Worm (Caenorhabditis elegans) whole organism, L1 larva: ENCODE results near the gene H03E18.1.

Source experiments
- C04F5.9 ChIP-seq: sonication (generic microtip); optimal IDR thresholded peaks from 2 replicates; lab custom pipeline; 2016; ENCODE audit warnings: missing genetic modification characterization, missing compliant biosample characterization
- aha-1 ChIP-seq: fragments of 150-350 bp; optimal IDR thresholded peaks from 2 replicates; lab custom pipeline; 2014; ENCODE audit warnings: missing biosample characterization, missing genetic modification characterization
- alr-1 ChIP-seq: fragments of 200-800 bp; sonication (Bioruptor generic); optimal IDR thresholded peaks from 2 replicates; lab custom pipeline; 2018; ENCODE audit warnings: borderline replicate concordance, mild to moderate bottlenecking, missing genetic modification characterization, missing compliant biosample characterization
- aly-2 ChIP-seq: fragments of 150-350 bp; optimal IDR thresholded peaks from 2 replicates; lab custom pipeline; 2014; ENCODE audit warnings: missing biosample characterization, missing genetic modification characterization
- ceh-88 ChIP-seq: fragments of 200-800 bp; sonication (Bioruptor generic); IDR thresholded peaks from 2 replicates; pipeline ENCODE4 v1.3.6; 2022; ENCODE audit warnings: missing genetic modification characterization, missing compliant biosample characterization
- dpl-1 ChIP-seq, 3 experiments: fragments of 150-350 bp in 2 of 3; sonication (generic microtip) in 1 of 3; optimal IDR thresholded peaks; 2 replicates each; lab custom pipeline; 2014 to 2017; ENCODE audit warnings: missing biosample characterization in 3 of 3, missing genetic modification characterization in 3 of 3, missing genetic modification reagents in 3 of 3
- dsc-1 ChIP-seq: sonication (generic microtip); optimal IDR thresholded peaks from 2 replicates; lab custom pipeline; 2016; ENCODE audit warnings: mild to moderate bottlenecking, missing genetic modification characterization, missing compliant biosample characterization
- efl-1 ChIP-seq, 4 experiments: fragments of 150-350 bp; optimal IDR thresholded peaks in 3 of 4; peaks in 1 of 4; 1 replicate in 1 of 4; 2 replicates in 3 of 4; lab custom pipeline; 2014; ENCODE audit warnings: missing biosample characterization in 2 of 4, missing genetic modification characterization in 2 of 4, missing genetic modification reagents in 2 of 4
- efl-3 ChIP-seq: fragments of 200-800 bp; sonication (Bioruptor generic); optimal IDR thresholded peaks from 2 replicates; lab custom pipeline; 2018; ENCODE audit warnings: mild to moderate bottlenecking, missing genetic modification characterization, missing compliant biosample characterization
- egl-13 ChIP-seq: sonication (generic microtip); optimal IDR thresholded peaks from 2 replicates; lab custom pipeline; 2016; ENCODE audit warnings: missing genotype, missing genetic modification reagents, missing genetic modification characterization, missing compliant biosample characterization
- egl-27 ChIP-seq, 2 experiments: fragments of 150-350 bp in 1 of 2; sonication (generic microtip); optimal IDR thresholded peaks; 3 replicates each; lab custom pipeline; 2017 to 2018; ENCODE audit warnings: missing biosample characterization in 2 of 2, missing genetic modification characterization in 2 of 2, missing genetic modification reagents in 2 of 2
- elt-2 ChIP-seq: sonication (generic microtip); optimal IDR thresholded peaks from 2 replicates; lab custom pipeline; 2016; ENCODE audit warnings: missing genetic modification characterization, mild to moderate bottlenecking, inconsistent platforms, missing compliant biosample characterization, missing genetic modification reagents
- fkh-10 ChIP-seq: sonication (generic microtip); optimal IDR thresholded peaks from 2 replicates; lab custom pipeline; 2017; ENCODE audit warnings: missing biosample characterization, missing genetic modification reagents, missing genetic modification characterization
- fkh-8 ChIP-seq: sonication (generic microtip); optimal IDR thresholded peaks from 2 replicates; lab custom pipeline; 2016; ENCODE audit warnings: mild to moderate bottlenecking, missing genetic modification characterization, missing compliant biosample characterization
- hlh-17 ChIP-seq: fragments of 200-800 bp; sonication (Bioruptor generic); optimal IDR thresholded peaks from 2 replicates; lab custom pipeline; 2018; ENCODE audit warnings: missing genetic modification characterization, mild to moderate bottlenecking, missing compliant biosample characterization, moderate library complexity, borderline replicate concordance
- hlh-4 ChIP-seq: sonication (generic microtip); optimal IDR thresholded peaks from 2 replicates; lab custom pipeline; 2016; ENCODE audit warnings: mild to moderate bottlenecking, missing genetic modification characterization, missing compliant biosample characterization
- isw-1 ChIP-seq: fragments of 200-800 bp; sonication (Bioruptor generic); IDR thresholded peaks from 2 replicates; pipeline ENCODE4 v1.3.6; 2022; ENCODE audit warnings: missing genetic modification characterization, missing compliant biosample characterization
- lin-13 ChIP-seq: fragments of 150-350 bp; optimal IDR thresholded peaks from 2 replicates; lab custom pipeline; 2014; ENCODE audit warnings: missing biosample characterization, missing genetic modification reagents, missing genetic modification characterization
- lin-14 ChIP-seq: fragments of 200-800 bp; sonication (Bioruptor generic); optimal IDR thresholded peaks from 2 replicates; lab custom pipeline; 2018; ENCODE audit warnings: mild to moderate bottlenecking, missing genetic modification characterization, moderate library complexity, missing compliant biosample characterization
- lir-3 ChIP-seq: sonication (generic microtip); optimal IDR thresholded peaks from 2 replicates; lab custom pipeline; 2016; ENCODE audit warnings: mild to moderate bottlenecking, missing genetic modification characterization, moderate library complexity, missing compliant biosample characterization; ENCODE audit not compliant: poor library complexity
- mab-9 ChIP-seq: fragments of 200-800 bp; sonication (Bioruptor generic); IDR thresholded peaks from 2 replicates; pipeline ENCODE4 v1.3.6; 2022; ENCODE audit warnings: missing genetic modification reagents, missing genetic modification characterization, missing compliant biosample characterization
- mep-1 ChIP-seq: fragments of 150-350 bp; optimal IDR thresholded peaks from 2 replicates; lab custom pipeline; 2014; ENCODE audit warnings: missing biosample characterization, missing genetic modification characterization
- nhr-11 ChIP-seq: fragments of 150-350 bp; optimal IDR thresholded peaks from 2 replicates; lab custom pipeline; 2014; ENCODE audit warnings: missing biosample characterization, missing genetic modification characterization
- nhr-20 ChIP-seq: sonication (generic microtip); optimal IDR thresholded peaks from 2 replicates; lab custom pipeline; 2016; ENCODE audit warnings: mild to moderate bottlenecking, missing genetic modification characterization, missing compliant biosample characterization
- nhr-47 ChIP-seq: sonication (generic microtip); optimal IDR thresholded peaks from 2 replicates; lab custom pipeline; 2016; ENCODE audit warnings: mild to moderate bottlenecking, missing genetic modification characterization, moderate library complexity, missing compliant biosample characterization
- nhr-71 ChIP-seq: sonication (generic microtip); optimal IDR thresholded peaks from 2 replicates; lab custom pipeline; 2016; ENCODE audit warnings: mild to moderate bottlenecking, missing genetic modification characterization, moderate library complexity, missing compliant biosample characterization
- nhr-76 ChIP-seq: sonication (generic microtip); optimal IDR thresholded peaks from 2 replicates; lab custom pipeline; 2017; ENCODE audit warnings: missing biosample characterization, missing genetic modification characterization
- nhr-84 ChIP-seq: sonication (generic microtip); optimal IDR thresholded peaks from 2 replicates; lab custom pipeline; 2017; ENCODE audit warnings: missing biosample characterization, missing genetic modification characterization
- nhr-85 ChIP-seq: sonication (generic microtip); peaks from one replicate; lab custom pipeline; 2016; ENCODE audit warnings: missing genetic modification characterization, inconsistent platforms, missing compliant biosample characterization
- nhr-90 ChIP-seq: sonication (generic microtip); optimal IDR thresholded peaks from 2 replicates; lab custom pipeline; 2016; ENCODE audit warnings: mild to moderate bottlenecking, missing genetic modification characterization, missing compliant biosample characterization; ENCODE audit not compliant: poor library complexity
- pag-3 ChIP-seq: sonication (generic microtip); optimal IDR thresholded peaks from 2 replicates; lab custom pipeline; 2017; ENCODE audit warnings: missing genetic modification characterization, mild to moderate bottlenecking, missing compliant biosample characterization, antibody characterized with exemption, borderline replicate concordance; ENCODE audit not compliant: insufficient read depth
- pax-3 ChIP-seq: fragments of 200-800 bp; sonication (Bioruptor generic); optimal IDR thresholded peaks from 2 replicates; lab custom pipeline; 2018; ENCODE audit warnings: mild to moderate bottlenecking, missing genetic modification characterization, moderate library complexity, missing compliant biosample characterization
- pqm-1 ChIP-seq: sonication (generic microtip); optimal IDR thresholded peaks from 3 replicates; lab custom pipeline; 2017; ENCODE audit warnings: missing biosample characterization, missing genetic modification characterization
- skn-1 ChIP-seq: fragments of 150-350 bp; optimal IDR thresholded peaks from 2 replicates; lab custom pipeline; 2014; ENCODE audit warnings: missing biosample characterization, missing genetic modification characterization
- sox-4 ChIP-seq: sonication (generic microtip); optimal IDR thresholded peaks from 2 replicates; lab custom pipeline; 2016; ENCODE audit warnings: missing genetic modification characterization, missing compliant biosample characterization
- sup-37 ChIP-seq: fragments of 200-800 bp; sonication (Bioruptor generic); optimal IDR thresholded peaks from 2 replicates; lab custom pipeline; 2018; ENCODE audit warnings: mild to moderate bottlenecking, missing genetic modification characterization, missing compliant biosample characterization
- tbx-2 ChIP-seq: sonication (generic microtip); optimal IDR thresholded peaks from 2 replicates; lab custom pipeline; 2016; ENCODE audit warnings: missing genetic modification characterization, missing compliant biosample characterization
- tlp-1 ChIP-seq: fragments of 150-350 bp; optimal IDR thresholded peaks from 2 replicates; lab custom pipeline; 2014; ENCODE audit warnings: missing biosample characterization, missing genetic modification characterization
- unc-130 ChIP-seq: fragments of 150-350 bp; optimal IDR thresholded peaks from 2 replicates; lab custom pipeline; 2017; ENCODE audit warnings: missing biosample characterization, missing genetic modification characterization, inconsistent platforms
- unc-86 ChIP-seq: sonication (generic microtip); optimal IDR thresholded peaks from 2 replicates; lab custom pipeline; 2016; ENCODE audit warnings: missing genetic modification characterization, missing compliant biosample characterization
- vab-15 ChIP-seq: sonication (generic microtip); optimal IDR thresholded peaks from 2 replicates; lab custom pipeline; 2017; ENCODE audit warnings: missing genotype, mild to moderate bottlenecking, missing genetic modification characterization, missing compliant biosample characterization
- zip-4 ChIP-seq: fragments of 200-800 bp; sonication (Bioruptor generic); optimal IDR thresholded peaks from 2 replicates; lab custom pipeline; 2018; ENCODE audit warnings: mild to moderate bottlenecking, missing genetic modification characterization, moderate library complexity, missing compliant biosample characterization
- ztf-4 ChIP-seq: fragments of 150-350 bp; optimal IDR thresholded peaks from 2 replicates; lab custom pipeline; 2014; ENCODE audit warnings: missing biosample characterization, missing genetic modification characterization

Gene H03E18.1

ce11 chrX:8489415-8489814 lies 18.3 kb upstream of the H03E18.1 start:
- TF ChIP-seq nhr-85 (tag; lab: Kevin White, UChicago) (peak; percentile 51), mab-9 (no peak), efl-1 (optimal IDR thresholded peaks at IDR 0.05; lab: Kevin White, UChicago) (no peak), efl-1 (GFP tag; optimal IDR thresholded peaks at IDR 0.05 in 1 of 2; lab: Kevin White, UChicago) (peak in 1 of 2 experiments; percentile 40), unc-86 (tag; lab: Kevin White, UChicago) (no peak), sup-37 (no peak)
- TF ChIP-seq, all 84 proteins: peak for 2

ce11 chrX:8489886-8490285 lies 17.8 kb upstream of the H03E18.1 start:
- TF ChIP-seq nhr-76: no peak
- no peak for TF ChIP-seq nhr-90 (tag; lab: Kevin White, UChicago)
- TF ChIP-seq hlh-4: no peak
- TF ChIP-seq skn-1 (tag; lab: Kevin White, UChicago): no peak
- TF ChIP-seq lir-3: no peak
- TF ChIP-seq alr-1 (tag; lab: Kevin White, UChicago): no peak
- TF ChIP-seq nhr-20 (tag; lab: Kevin White, UChicago): no peak
- no peak for TF ChIP-seq ztf-4 (tag; lab: Kevin White, UChicago)
- no peak for TF ChIP-seq nhr-85 (tag; lab: Kevin White, UChicago)
- no peak for TF ChIP-seq sup-37
- TF ChIP-seq nhr-11: no peak
- peak; percentile 45 for TF ChIP-seq fkh-10 (GFP tag; lab: Kevin White, UChicago)
- no peak for TF ChIP-seq elt-2 (tag; lab: Kevin White, UChicago)
- peak; percentile 51 for TF ChIP-seq lin-14 (GFP tag; lab: Kevin White, UChicago)
- no peak for TF ChIP-seq aha-1 (tag; lab: Kevin White, UChicago)
- TF ChIP-seq tlp-1: no peak

- TF ChIP-seq C04F5.9: no peak
- no peak for TF ChIP-seq lir-3
- TF ChIP-seq pqm-1 (tag; lab: Kevin White, UChicago): peak; percentile 5
- no peak for TF ChIP-seq mep-1
- no peak for TF ChIP-seq fkh-8 (tag; lab: Kevin White, UChicago)
- no peak for TF ChIP-seq nhr-84 (tag; lab: Kevin White, UChicago)
- no peak for TF ChIP-seq vab-15
- TF ChIP-seq hlh-17 (GFP tag; lab: Kevin White, UChicago): no peak
- TF ChIP-seq lin-13 (GFP tag; lab: Kevin White, UChicago): no peak
- TF ChIP-seq unc-86 (tag; lab: Kevin White, UChicago): no peak
- TF ChIP-seq nhr-71 (tag; lab: Kevin White, UChicago): peak; percentile 6
- no peak for TF ChIP-seq dpl-1 (GFP tag; optimal IDR thresholded peaks at IDR 0.05; lab: Kevin White, UChicago)
- TF ChIP-seq elt-2 (tag; lab: Kevin White, UChicago): peak; percentile 82
- TF ChIP-seq unc-130: no peak
- no peak for TF ChIP-seq sup-37
- no peak for TF ChIP-seq efl-3 (GFP tag; lab: Kevin White, UChicago)
- TF ChIP-seq aly-2: no peak
- no peak for TF ChIP-seq dsc-1 (tag; lab: Kevin White, UChicago)
- no peak for TF ChIP-seq mab-9
- TF ChIP-seq lin-14 (GFP tag; lab: Kevin White, UChicago): no peak
- no peak for TF ChIP-seq ceh-88 (GFP tag; lab: Robert Waterston, UW)
Observed at ce11 chrX:8492750-8493149, 14.9 kb upstream of the H03E18.1 start.

- no peak for TF ChIP-seq sox-4 (tag; lab: Kevin White, UChicago)
- no peak for TF ChIP-seq tbx-2 (tag; lab: Kevin White, UChicago)
- no peak for TF ChIP-seq egl-27 (tag; optimal IDR thresholded peaks at IDR 0.05; lab: Kevin White, UChicago)
- TF ChIP-seq aly-2: no peak
- no peak for TF ChIP-seq nhr-47 (tag; lab: Kevin White, UChicago)
- no peak for TF ChIP-seq isw-1 (GFP tag; lab: Robert Waterston, UW)
- TF ChIP-seq pag-3 (tag; lab: Kevin White, UChicago): no peak
- TF ChIP-seq egl-13 (tag; lab: Kevin White, UChicago): no peak
- TF ChIP-seq pax-3: no peak
- TF ChIP-seq zip-4: no peak
- TF ChIP-seq alr-1 (tag; lab: Kevin White, UChicago): no peak
- no peak for TF ChIP-seq lin-13 (GFP tag; lab: Kevin White, UChicago)
Observed at ce11 chrX:8495005-8495404, 12.7 kb upstream of the H03E18.1 start, which contains the start of gene T01B10.5. T01B10.5 (plus strand) TSS chrX:8495305.
